Worm (Caenorhabditis elegans): Measurements from ENCODE around the gene trm-2A.

DNA sequence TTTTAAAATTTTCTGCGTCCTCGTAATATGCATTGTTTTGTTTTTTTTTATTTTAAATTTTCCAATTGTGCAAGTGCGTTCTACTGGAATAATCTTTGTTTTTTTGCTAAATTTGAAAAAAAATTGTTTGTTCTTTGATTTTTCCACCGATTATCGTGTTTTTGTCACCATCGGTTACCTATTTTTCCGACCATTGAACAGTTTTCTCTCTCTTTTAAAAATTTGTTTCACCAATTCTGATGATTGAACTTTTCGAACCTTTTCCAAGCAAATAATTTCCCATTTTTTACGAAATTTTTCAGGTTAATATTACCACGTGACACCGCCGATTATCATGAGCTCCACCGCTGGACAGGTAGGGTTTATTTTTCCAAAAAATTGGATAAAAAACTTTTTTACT lies 6.7 kb downstream of the trm-2A start, which contains the start of gene adh-5:
- TF ChIP-seq unc-62 (GFP tag; optimal IDR thresholded peaks at IDR 0.05) (no peak), lin-13 (tag; optimal IDR thresholded peaks at IDR 0.05) (no peak), sptf-1 (tag; optimal IDR thresholded peaks at IDR 0.05) (no peak), ztf-11 (tag; optimal IDR thresholded peaks at IDR 0.05) (no peak), nhr-237 (tag; optimal IDR thresholded peaks at IDR 0.05) (no peak), mep-1 (tag; optimal IDR thresholded peaks at IDR 0.05) (no peak), nhr-12 (tag; optimal IDR thresholded peaks at IDR 0.05) (no peak)
